Worm (Caenorhabditis elegans): ENCODE data around the gene grl-17.

ce11 chrV:13559978-13560377 is 3.8 kb downstream of the grl-17 start, which contains the start of gene C56A3.8:
- TF ChIP-seq flt-1 (GFP tag; IDR thresholded peaks at IDR 0.05) (no peak), ama-1 (optimal IDR thresholded peaks at IDR 0.05) (no peak), ets-7 (tag; optimal IDR thresholded peaks at IDR 0.05) (no peak), sea-1 (GFP tag; conservative IDR thresholded peaks at IDR 0.05) (no peak), hmg-4 (GFP tag; optimal IDR thresholded peaks at IDR 0.05) (no peak), ceh-36 (tag; optimal IDR thresholded peaks at IDR 0.05) (no peak), pes-1 (GFP tag; IDR thresholded peaks at IDR 0.05) (no peak), hnd-1 (tag; optimal IDR thresholded peaks at IDR 0.05) (no peak), aly-1 (tag; optimal IDR thresholded peaks at IDR 0.05) (no peak), ceh-13 (GFP tag; optimal IDR thresholded peaks at IDR 0.05) (no peak), tbx-37 (GFP tag; conservative IDR thresholded peaks at IDR 0.05) (no peak), hmbx-1 (tag; optimal IDR thresholded peaks at IDR 0.05) (no peak), scrt-1 (GFP tag; IDR thresholded peaks at IDR 0.05) (no peak)
